Worm (Caenorhabditis elegans) whole organism, late embryonic: ENCODE measurements around the gene K01A12.3.
A peak's percentile ranks its signal among the peaks of the same experiment; 100 is the strongest.

Source experiments
- ceh-48 ChIP-seq: sonication (generic microtip); optimal IDR thresholded peaks from 2 replicates; lab custom pipeline; 2016; ENCODE audit warnings: missing genetic modification characterization, inconsistent platforms, missing compliant biosample characterization
- ceh-9 ChIP-seq: sonication (generic microtip); optimal IDR thresholded peaks from 2 replicates; lab custom pipeline; 2016; ENCODE audit warnings: mild to moderate bottlenecking, missing genetic modification characterization, inconsistent platforms, missing compliant biosample characterization
- dmd-4 ChIP-seq: sonication (generic microtip); optimal IDR thresholded peaks from 2 replicates; lab custom pipeline; 2016; ENCODE audit warnings: borderline replicate concordance, missing genetic modification characterization, missing compliant biosample characterization
- elt-2 ChIP-seq: sonication (generic microtip); optimal IDR thresholded peaks from 2 replicates; lab custom pipeline; 2016; ENCODE audit warnings: missing genetic modification reagents, missing genetic modification characterization, missing compliant biosample characterization
- ets-4 ChIP-seq: sonication (generic microtip); optimal IDR thresholded peaks from 2 replicates; lab custom pipeline; 2016; ENCODE audit warnings: missing genetic modification characterization, missing compliant biosample characterization
- hlh-30 ChIP-seq: sonication (generic microtip); optimal IDR thresholded peaks from 2 replicates; lab custom pipeline; 2017; ENCODE audit warnings: antibody characterized with exemption, missing genetic modification characterization, missing compliant biosample characterization; ENCODE audit not compliant: insufficient read depth
- nfya-1 ChIP-seq: sonication (generic microtip); optimal IDR thresholded peaks from 2 replicates; lab custom pipeline; 2017; ENCODE audit warnings: missing genetic modification characterization, mild to moderate bottlenecking, missing compliant biosample characterization, antibody characterized with exemption, moderate library complexity
- nhr-11 ChIP-seq: fragments of 150-350 bp; optimal IDR thresholded peaks from 2 replicates; lab custom pipeline; 2014; ENCODE audit warnings: missing biosample characterization, missing genetic modification characterization
- pha-2 ChIP-seq: sonication (generic microtip); optimal IDR thresholded peaks from 2 replicates; lab custom pipeline; 2017; ENCODE audit warnings: mild to moderate bottlenecking, missing genetic modification characterization, missing compliant biosample characterization
- pha-4 ChIP-seq: fragments of 150-350 bp; optimal IDR thresholded peaks from 2 replicates; lab custom pipeline; 2018; ENCODE audit warnings: missing biosample characterization, missing genetic modification reagents, missing genetic modification characterization
- pqm-1 ChIP-seq: sonication (generic microtip); optimal IDR thresholded peaks from 2 replicates; lab custom pipeline; 2016; ENCODE audit warnings: missing genetic modification characterization, missing compliant biosample characterization
- rnt-1 ChIP-seq: sonication (generic microtip); optimal IDR thresholded peaks from 2 replicates; lab custom pipeline; 2016; ENCODE audit warnings: missing genetic modification characterization, missing compliant biosample characterization
- syd-9 ChIP-seq: sonication (generic microtip); optimal IDR thresholded peaks from 2 replicates; lab custom pipeline; 2016; ENCODE audit warnings: mild to moderate bottlenecking, missing genetic modification characterization, moderate library complexity, missing compliant biosample characterization
- unc-42 ChIP-seq: sonication (generic microtip); optimal IDR thresholded peaks from 2 replicates; lab custom pipeline; 2016; ENCODE audit warnings: missing genotype, missing genetic modification characterization, missing compliant biosample characterization

DNA sequence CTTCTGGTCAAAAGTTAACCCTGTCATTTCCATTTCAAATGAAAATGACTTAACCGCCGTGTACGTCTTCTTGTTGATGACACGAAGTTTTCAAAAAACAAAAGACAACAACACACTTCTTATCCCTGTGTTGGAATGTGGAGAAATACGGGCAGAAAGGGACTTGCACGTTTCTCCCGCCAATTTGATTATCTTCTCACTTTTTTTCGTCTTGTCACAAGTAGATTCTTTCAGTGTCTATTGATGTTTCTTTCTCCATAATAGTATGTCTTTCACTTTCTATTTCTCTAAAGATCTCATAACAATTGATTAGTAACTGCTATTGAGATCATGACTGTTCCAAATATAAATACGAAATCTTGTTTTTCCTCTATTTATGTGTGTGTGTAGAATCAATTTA, 34.5 kb upstream of the K01A12.3 start:
- TF ChIP-seq nhr-11 (no peak), hlh-30 (tag; lab: Kevin White, UChicago) (no peak), nfya-1 (tag; lab: Kevin White, UChicago) (no peak), ceh-9 (tag; lab: Kevin White, UChicago) (no peak), pha-4 (tag; lab: Kevin White, UChicago) (no peak), elt-2 (tag; lab: Kevin White, UChicago) (no peak), rnt-1 (tag; lab: Kevin White, UChicago) (no peak), syd-9 (tag; lab: Kevin White, UChicago) (no peak), pqm-1 (tag; lab: Kevin White, UChicago) (no peak), dmd-4 (no peak), pha-2 (no peak), unc-42 (tag; lab: Kevin White, UChicago) (peak; percentile 87), ets-4 (tag; lab: Kevin White, UChicago) (no peak), ceh-48 (tag; lab: Kevin White, UChicago) (no peak)
